Worm (Caenorhabditis elegans) whole organism, mixed stage, embryonic: ENCODE results near the gene srz-94.

Experiments used
- M03D4.4 ChIP-seq: sonication (generic microtip); optimal IDR thresholded peaks from 2 replicates; lab custom pipeline; 2017; ENCODE audit warnings: mild to moderate bottlenecking, missing genetic modification characterization, missing compliant biosample characterization
- blmp-1 ChIP-seq: fragments of 150-350 bp; optimal IDR thresholded peaks from 2 replicates; lab custom pipeline; 2014; ENCODE audit warnings: missing biosample characterization, missing genetic modification characterization
- ceh-43 ChIP-seq: fragments of 200-800 bp; sonication (Bioruptor generic); optimal IDR thresholded peaks from 2 replicates; lab custom pipeline; 2018; ENCODE audit warnings: mild to moderate bottlenecking, missing genetic modification characterization, moderate library complexity, missing compliant biosample characterization
- ceh-83 ChIP-seq: fragments of 200-800 bp; sonication (Bioruptor generic); optimal IDR thresholded peaks from 2 replicates; lab custom pipeline; 2018; ENCODE audit warnings: mild to moderate bottlenecking, missing genetic modification characterization, missing compliant biosample characterization
- ces-1 ChIP-seq: fragments of 150-350 bp; optimal IDR thresholded peaks from 2 replicates; lab custom pipeline; 2014; ENCODE audit warnings: missing biosample characterization, missing genetic modification reagents, missing genetic modification characterization
- drap-1 ChIP-seq: fragments of 200-800 bp; sonication (Bioruptor generic); optimal IDR thresholded peaks from 3 replicates; lab custom pipeline; 2018; ENCODE audit warnings: mild to moderate bottlenecking, missing genetic modification characterization, missing compliant biosample characterization
- elt-1 ChIP-seq: sonication (generic microtip); optimal IDR thresholded peaks from 2 replicates; lab custom pipeline; 2017; ENCODE audit warnings: missing genetic modification characterization, mild to moderate bottlenecking, missing compliant biosample characterization, antibody characterized with exemption, moderate library complexity, borderline replicate concordance; ENCODE audit not compliant: insufficient read depth
- elt-3 ChIP-seq: fragments of 150-350 bp; optimal IDR thresholded peaks from 2 replicates; lab custom pipeline; 2014; ENCODE audit warnings: missing biosample characterization, missing genetic modification characterization
- flh-1 ChIP-seq: fragments of 200-800 bp; sonication (Bioruptor generic); optimal IDR thresholded peaks from 2 replicates; lab custom pipeline; 2018; ENCODE audit warnings: mild to moderate bottlenecking, missing genetic modification characterization, moderate library complexity, missing compliant biosample characterization
- ham-2 ChIP-seq: fragments of 200-800 bp; sonication (Bioruptor generic); optimal IDR thresholded peaks from 2 replicates; lab custom pipeline; 2018; ENCODE audit warnings: mild to moderate bottlenecking, missing genetic modification characterization, missing compliant biosample characterization
- hlh-1 ChIP-seq: fragments of 150-350 bp; optimal IDR thresholded peaks from 2 replicates; lab custom pipeline; 2014; ENCODE audit warnings: missing biosample characterization, missing genetic modification reagents, missing genetic modification characterization
- lin-13 ChIP-seq: fragments of 150-350 bp; optimal IDR thresholded peaks from 2 replicates; lab custom pipeline; 2014; ENCODE audit warnings: missing biosample characterization, missing genetic modification characterization
- lin-32 ChIP-seq: fragments of 200-800 bp; sonication (Bioruptor generic); optimal IDR thresholded peaks from 2 replicates; lab custom pipeline; 2018; ENCODE audit warnings: mild to moderate bottlenecking, missing genetic modification characterization, missing compliant biosample characterization
- lsy-2 ChIP-seq: fragments of 150-350 bp; optimal IDR thresholded peaks from 2 replicates; lab custom pipeline; 2014; ENCODE audit warnings: missing biosample characterization, missing genetic modification characterization
- mab-5 ChIP-seq: fragments of 150-350 bp; optimal IDR thresholded peaks from 2 replicates; lab custom pipeline; 2014; ENCODE audit warnings: missing biosample characterization, missing genetic modification characterization
- mep-1 ChIP-seq: fragments of 150-350 bp; optimal IDR thresholded peaks from 2 replicates; lab custom pipeline; 2017; ENCODE audit warnings: missing biosample characterization, missing genetic modification reagents, missing genetic modification characterization, inconsistent platforms
- mls-2 ChIP-seq: sonication (generic microtip); optimal IDR thresholded peaks from 2 replicates; lab custom pipeline; 2016; ENCODE audit warnings: mild to moderate bottlenecking, missing genetic modification characterization, moderate library complexity, missing compliant biosample characterization
- nhr-12 ChIP-seq: fragments of 150-350 bp; optimal IDR thresholded peaks from 2 replicates; lab custom pipeline; 2014; ENCODE audit warnings: missing biosample characterization, missing genetic modification characterization
- nhr-2 ChIP-seq: fragments of 150-350 bp; optimal IDR thresholded peaks from 2 replicates; lab custom pipeline; 2014; ENCODE audit warnings: missing biosample characterization, missing genetic modification characterization
- nhr-28 ChIP-seq: fragments of 150-350 bp; optimal IDR thresholded peaks from 2 replicates; lab custom pipeline; 2014; ENCODE audit warnings: missing biosample characterization, missing genetic modification characterization
- nhr-76 ChIP-seq: sonication (generic microtip); optimal IDR thresholded peaks from 2 replicates; lab custom pipeline; 2017; ENCODE audit warnings: missing biosample characterization, missing genetic modification characterization
- pha-4 ChIP-seq: fragments of 150-350 bp; optimal IDR thresholded peaks from 2 replicates; lab custom pipeline; 2018; ENCODE audit warnings: missing biosample characterization, missing genetic modification reagents, missing genetic modification characterization
- sem-2 ChIP-seq: fragments of 200-800 bp; sonication (Bioruptor generic); optimal IDR thresholded peaks from 2 replicates; lab custom pipeline; 2018; ENCODE audit warnings: mild to moderate bottlenecking, missing genetic modification characterization, missing compliant biosample characterization
- snpc-4 ChIP-seq: fragments of 150-350 bp; optimal IDR thresholded peaks from 2 replicates; lab custom pipeline; 2014; ENCODE audit warnings: missing biosample characterization, missing genetic modification characterization
- tbx-8 ChIP-seq: fragments of 200-800 bp; sonication (Bioruptor generic); optimal IDR thresholded peaks from 2 replicates; lab custom pipeline; 2018; ENCODE audit warnings: mild to moderate bottlenecking, missing genetic modification characterization, moderate library complexity, missing compliant biosample characterization
- unc-120 ChIP-seq: sonication (generic microtip); optimal IDR thresholded peaks from 2 replicates; lab custom pipeline; 2017; ENCODE audit warnings: missing genetic modification characterization, missing compliant biosample characterization; ENCODE audit not compliant: poor library complexity, severe bottlenecking
- unc-39 ChIP-seq: fragments of 150-350 bp; optimal IDR thresholded peaks from 2 replicates; lab custom pipeline; 2014; ENCODE audit warnings: missing biosample characterization, missing genetic modification characterization
- unc-62 ChIP-seq: fragments of 150-350 bp; optimal IDR thresholded peaks from 2 replicates; lab custom pipeline; 2014; ENCODE audit warnings: missing biosample characterization, missing genetic modification reagents, missing genetic modification characterization
- zip-8 ChIP-seq: fragments of 150-350 bp; optimal IDR thresholded peaks from 2 replicates; lab custom pipeline; 2014; ENCODE audit warnings: missing biosample characterization, missing genetic modification characterization

Gene srz-94

DNA sequence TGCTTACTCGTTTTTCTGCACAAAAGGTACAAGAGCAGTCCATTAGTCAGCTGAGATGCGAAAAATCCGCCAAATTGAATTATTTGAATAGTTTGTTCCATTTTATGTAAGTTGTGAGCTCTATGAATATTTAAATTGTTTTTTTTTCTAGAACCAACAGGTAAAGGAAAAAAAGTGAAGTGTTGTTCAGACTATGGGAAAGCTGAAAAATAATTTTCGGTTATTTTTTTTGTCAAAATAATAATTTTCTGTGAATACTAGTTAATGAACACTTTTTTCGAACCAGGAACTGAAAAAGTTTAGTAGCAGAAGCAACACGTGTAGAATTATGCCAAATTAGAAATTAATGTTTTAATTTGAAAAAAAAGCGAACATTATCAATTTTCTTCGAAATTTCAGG, 40.1 kb upstream of the srz-94 start, which contains the start of gene str-125:
Gene str-125, minus strand, starts transcription at position 101 of the 400 bp plus-strand sequence.
- TF ChIP-seq tbx-8 (GFP tag; lab: Kevin White, UChicago), result no peak
- TF ChIP-seq snpc-4 (tag; lab: Kevin White, UChicago), result no peak
- no peak for TF ChIP-seq ceh-83 (GFP tag; lab: Kevin White, UChicago)
- TF ChIP-seq unc-62, result no peak
- no peak for TF ChIP-seq mls-2 (tag; lab: Kevin White, UChicago)
- no peak for TF ChIP-seq nhr-12
- no peak for TF ChIP-seq hlh-1 (tag; lab: Kevin White, UChicago)
- TF ChIP-seq unc-120 (tag; lab: Kevin White, UChicago), result no peak
- TF ChIP-seq nhr-2 (tag; lab: Kevin White, UChicago), result no peak
- no peak for TF ChIP-seq ceh-43 (GFP tag; lab: Kevin White, UChicago)
- TF ChIP-seq elt-1, result no peak
- no peak for TF ChIP-seq ham-2
- no peak for TF ChIP-seq flh-1 (GFP tag; lab: Kevin White, UChicago)
- no peak for TF ChIP-seq sem-2
- no peak for TF ChIP-seq lsy-2 (tag; lab: Kevin White, UChicago)
- no peak for TF ChIP-seq nhr-76 (tag; lab: Kevin White, UChicago)

ce11 chrV:17071578-17071977, 35.8 kb upstream of the srz-94 start, which contains the start of gene srbc-14:
Gene srbc-14, minus strand, starts transcription at chrV:17071678.
- TF ChIP-seq lin-13 (tag; lab: Kevin White, UChicago) (no peak), hlh-1 (tag; lab: Kevin White, UChicago) (no peak), M03D4.4 (tag; lab: Kevin White, UChicago) (no peak), nhr-12 (no peak), unc-39 (tag; lab: Kevin White, UChicago) (no peak)

DNA sequence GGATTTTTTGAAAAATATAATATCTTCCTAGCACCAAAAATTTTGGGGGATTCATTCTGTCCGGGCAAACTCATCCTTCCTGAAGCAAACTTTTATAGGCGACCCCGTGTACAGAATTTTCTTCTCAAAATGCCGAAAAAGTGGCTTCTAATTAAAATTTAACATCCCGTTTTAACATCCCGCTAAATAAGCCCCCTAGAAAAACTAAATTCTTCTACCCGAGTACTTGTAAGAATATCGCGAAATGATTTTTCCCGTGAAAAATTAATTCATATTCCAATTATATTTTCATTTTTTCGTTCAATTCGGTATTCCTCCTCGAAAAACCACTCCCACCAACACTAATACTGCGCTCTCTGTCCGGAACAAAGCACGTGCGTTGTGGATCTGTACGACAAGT, 33.1 kb upstream of the srz-94 start, which contains the start of gene T05E12.8:
Gene T05E12.8, plus strand, starts transcription at position 301 of the 400 bp plus-strand sequence.
- no peak for TF ChIP-seq blmp-1 (tag; lab: Kevin White, UChicago)
- TF ChIP-seq nhr-12, result no peak
- TF ChIP-seq lin-32, result no peak
- TF ChIP-seq lsy-2 (tag; lab: Kevin White, UChicago), result no peak
- no peak for TF ChIP-seq drap-1 (GFP tag; lab: Kevin White, UChicago)
- TF ChIP-seq mls-2 (tag; lab: Kevin White, UChicago), result no peak
- no peak for TF ChIP-seq mab-5 (tag; lab: Kevin White, UChicago)
- no peak for TF ChIP-seq nhr-28 (tag; lab: Kevin White, UChicago)

ce11 chrV:17066634-17067033, 30.9 kb upstream of the srz-94 start:
- TF ChIP-seq lsy-2 (tag; lab: Kevin White, UChicago) (no peak), unc-120 (tag; lab: Kevin White, UChicago) (no peak), elt-1 (no peak)

DNA sequence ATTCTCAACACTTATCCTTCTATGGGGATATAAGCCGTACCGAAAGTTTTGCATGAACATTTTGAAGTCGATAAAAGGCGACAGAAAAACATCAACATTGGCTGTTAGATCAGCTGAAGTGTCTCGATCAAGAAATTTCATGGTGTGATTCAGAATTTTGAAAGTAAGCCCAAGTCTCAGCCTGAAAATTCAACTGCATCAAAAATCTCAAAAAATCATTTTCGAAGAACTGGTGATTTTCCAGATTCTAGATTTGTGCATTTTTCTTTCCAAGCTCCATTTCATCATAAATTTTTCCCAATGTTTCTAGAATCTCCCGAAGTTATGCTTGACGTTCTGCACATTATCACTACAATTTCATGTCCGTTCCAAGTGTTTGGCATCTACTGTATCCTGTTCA, 28.9 kb upstream of the srz-94 start, which contains the start of gene srh-255:
Gene srh-255, plus strand, starts transcription at position 301 of the 400 bp plus-strand sequence.
- TF ChIP-seq lin-32 (no peak), zip-8 (tag; lab: Kevin White, UChicago) (no peak), unc-120 (tag; lab: Kevin White, UChicago) (no peak), elt-3 (tag; lab: Kevin White, UChicago) (no peak), M03D4.4 (tag; lab: Kevin White, UChicago) (no peak), mls-2 (tag; lab: Kevin White, UChicago) (no peak), ceh-83 (GFP tag; lab: Kevin White, UChicago) (no peak), mep-1 (tag; lab: Kevin White, UChicago) (no peak), elt-1 (no peak), pha-4 (tag; lab: Kevin White, UChicago) (no peak), nhr-28 (tag; lab: Kevin White, UChicago) (no peak), blmp-1 (tag; lab: Kevin White, UChicago) (no peak), ces-1 (no peak), nhr-2 (tag; lab: Kevin White, UChicago) (no peak), lsy-2 (tag; lab: Kevin White, UChicago) (no peak), ceh-43 (GFP tag; lab: Kevin White, UChicago) (no peak)

ce11 chrV:17061585-17061984, 25.8 kb upstream of the srz-94 start, which contains the start of gene F28B1.9:
Gene F28B1.9, plus strand, starts transcription at chrV:17061885.
- TF ChIP-seq nhr-28 (tag; lab: Kevin White, UChicago), result no peak
- TF ChIP-seq unc-120 (tag; lab: Kevin White, UChicago), result no peak
- TF ChIP-seq mls-2 (tag; lab: Kevin White, UChicago), result no peak
- TF ChIP-seq elt-1, result no peak
- TF ChIP-seq nhr-76 (tag; lab: Kevin White, UChicago), result no peak
